Fruit fly (Drosophila melanogaster): ENCODE data around the gene CG44532.

CG44532 gene

dm6 chrX:9120828-9121754, 40.8 kb upstream of the CG44532 start (continued):
- no peak for TF ChIP-seq HLHmδ (GFP tag; optimal IDR thresholded peaks at IDR 0.05)
- TF ChIP-seq D (optimal IDR thresholded peaks at IDR 0.05): no peak
- TF ChIP-seq D (GFP tag; optimal IDR thresholded peaks at IDR 0.05): peak; percentile 37
- no peak for TF ChIP-seq HmgD (GFP tag; optimal IDR thresholded peaks at IDR 0.05)
- no peak for TF ChIP-seq sd (tag; optimal IDR thresholded peaks at IDR 0.05)
- TF ChIP-seq dysf (GFP tag; IDR thresholded peaks at IDR 0.05): peak; percentile 61; the same call in 2 of the 3 replicates
- TF ChIP-seq CG12104 (GFP tag; optimal IDR thresholded peaks at IDR 0.05): no peak
- peak; percentile 40; the same call in 1 of the 3 replicates for TF ChIP-seq Mrtf (GFP tag; IDR thresholded peaks at IDR 0.05)
- TF ChIP-seq CG3407 (GFP tag; optimal IDR thresholded peaks at IDR 0.05): no peak
- no peak for TF ChIP-seq CG11723 (GFP tag; optimal IDR thresholded peaks at IDR 0.05)
- TF ChIP-seq gcm (GFP tag; optimal IDR thresholded peaks at IDR 0.05): peak; percentile 7
- no peak for TF ChIP-seq dan (GFP tag; IDR thresholded peaks at IDR 0.05)
- TF ChIP-seq Gsc (GFP tag; IDR thresholded peaks at IDR 0.05): no peak
- TF ChIP-seq Hmx (GFP tag; optimal IDR thresholded peaks at IDR 0.05): no peak
- no peak for TF ChIP-seq Sin3A (optimal IDR thresholded peaks at IDR 0.05)
- no peak for TF ChIP-seq Ravus (GFP tag; IDR thresholded peaks at IDR 0.05)
- TF ChIP-seq GATAe (GFP tag; conservative IDR thresholded peaks at IDR 0.05): no peak
- TF ChIP-seq zen2 (GFP tag; IDR thresholded peaks at IDR 0.05; ENCODE audit: partially characterized antibody): no peak
- TF ChIP-seq CG9215 (GFP tag; IDR thresholded peaks at IDR 0.05): no peak
- TF ChIP-seq ttk (GFP tag; IDR thresholded peaks at IDR 0.05): no peak
- TF ChIP-seq CrebB (tag; optimal IDR thresholded peaks at IDR 0.05): no peak
- no peak for TF ChIP-seq chn (GFP tag; optimal IDR thresholded peaks at IDR 0.05)
- no peak for TF ChIP-seq bowl (GFP tag; IDR thresholded peaks at IDR 0.05)
- peak; percentile 12 for TF ChIP-seq CG13775 (GFP tag; optimal IDR thresholded peaks at IDR 0.05)
- no peak for TF ChIP-seq CG3163 (GFP tag; optimal IDR thresholded peaks at IDR 0.05)
- peak; percentile 53 for TF ChIP-seq Oli (tag; optimal IDR thresholded peaks at IDR 0.05)
- TF ChIP-seq CG7786 (GFP tag; optimal IDR thresholded peaks at IDR 0.05): peak; percentile 9
- TF ChIP-seq gfzf (GFP tag; optimal IDR thresholded peaks at IDR 0.05): no peak
- TF ChIP-seq yki (optimal IDR thresholded peaks at IDR 0.05): no peak
- TF ChIP-seq CG17385 (GFP tag; optimal IDR thresholded peaks at IDR 0.05): peak; percentile 57
- peak; percentile 58 for TF ChIP-seq CG18599 (GFP tag; optimal IDR thresholded peaks at IDR 0.05)
- no peak for TF ChIP-seq CG4617 (GFP tag; optimal IDR thresholded peaks at IDR 0.05; ENCODE audit: borderline replicate concordance)
- TF ChIP-seq lola (GFP tag; optimal IDR thresholded peaks at IDR 0.05): peak in 1 of 3 experiments; percentile 33
- TF ChIP-seq crc (GFP tag; optimal IDR thresholded peaks at IDR 0.05): no peak
- no peak for TF ChIP-seq MBD-R2 (GFP tag; IDR thresholded peaks at IDR 0.05)
- TF ChIP-seq CG9817 (tag; optimal IDR thresholded peaks at IDR 0.05): no peak
- TF ChIP-seq Med (GFP tag): peak; percentile 86
- TF ChIP-seq vvl (GFP tag; IDR thresholded peaks at IDR 0.05): peak; percentile 55
- TF ChIP-seq Hey (tag; optimal IDR thresholded peaks at IDR 0.05): no peak
- peak; percentile 19 for TF ChIP-seq CG6254 (GFP tag; optimal IDR thresholded peaks at IDR 0.05)
- TF ChIP-seq CG2202 (tag; optimal IDR thresholded peaks at IDR 0.05): no peak
- TF ChIP-seq inv (GFP tag; IDR thresholded peaks at IDR 0.05; ENCODE audit: partially characterized antibody): no peak
- peak; percentile 1 for TF ChIP-seq CG4707 (GFP tag; optimal IDR thresholded peaks at IDR 0.05)
- TF ChIP-seq CG18764 (GFP tag; optimal IDR thresholded peaks at IDR 0.05): no peak
- TF ChIP-seq CG11560 (tag; IDR thresholded peaks at IDR 0.05): no peak
- TF ChIP-seq abd-A (tag; optimal IDR thresholded peaks at IDR 0.05): no peak
- no peak for TF ChIP-seq repo (GFP tag; optimal IDR thresholded peaks at IDR 0.05)
- TF ChIP-seq p53 (GFP tag; optimal IDR thresholded peaks at IDR 0.05): no peak
- no peak for TF ChIP-seq CG4404 (GFP tag; IDR thresholded peaks at IDR 0.05)
- TF ChIP-seq jing (GFP tag; optimal IDR thresholded peaks at IDR 0.05): no peak
